Fruit fly (Drosophila melanogaster) whole organism, embryonic: ENCODE measurements around the gene CG9132.

ENCODE experiments used
- CG11093 ChIP-seq: fragments of 200-800 bp; sonication (Bioruptor generic); IDR thresholded peaks from 3 replicates; pipeline ENCODE4 v1.3.6; 2022; ENCODE audit warnings: missing biosample characterization, missing genetic modification characterization
- CG11560 ChIP-seq: fragments of 200-800 bp; sonication (Bioruptor generic); IDR thresholded peaks from 3 replicates; pipeline ENCODE4 v1.3.6; 2022; ENCODE audit warnings: missing biosample characterization, missing genetic modification characterization
- CG11723 ChIP-seq: fragments of 200-800 bp; sonication (Bioruptor generic); optimal IDR thresholded peaks from 2 replicates; lab custom pipeline; 2017; ENCODE audit warnings: missing biosample characterization, mild to moderate bottlenecking, missing genetic modification characterization
- CG13287 ChIP-seq: fragments of 200-800 bp; sonication (Bioruptor generic); IDR thresholded peaks from 2 replicates; pipeline ENCODE4 v1.3.6; 2022; ENCODE audit warnings: missing biosample characterization, missing genetic modification characterization; ENCODE audit not compliant: partially characterized antibody
- CG14860 ChIP-seq: fragments of 200-800 bp; sonication (Bioruptor generic); IDR thresholded peaks from 3 replicates; pipeline ENCODE4 v1.3.6; 2022; ENCODE audit warnings: missing biosample characterization, missing genetic modification characterization; ENCODE audit not compliant: partially characterized antibody
- CG1832 ChIP-seq: fragments of 200-800 bp; sonication (Bioruptor generic); optimal IDR thresholded peaks from 2 replicates; lab custom pipeline; 2017; ENCODE audit warnings: missing biosample characterization, mild to moderate bottlenecking, missing genetic modification characterization, inconsistent platforms
- CG18619 ChIP-seq: fragments of 200-800 bp; sonication (Bioruptor generic); optimal IDR thresholded peaks from 3 replicates; lab custom pipeline; 2017; ENCODE audit warnings: missing biosample characterization, mild to moderate bottlenecking, missing genetic modification characterization
- CG34224 ChIP-seq: fragments of 200-800 bp; sonication (Bioruptor generic); IDR thresholded peaks from 3 replicates; pipeline ENCODE4 v1.3.6; 2022; ENCODE audit warnings: missing biosample characterization, missing genetic modification characterization; ENCODE audit not compliant: partially characterized antibody
- CG34422 ChIP-seq: fragments of 200-800 bp; sonication (Bioruptor generic); IDR thresholded peaks from 3 replicates; pipeline ENCODE4 v1.3.6; 2022; ENCODE audit warnings: missing biosample characterization, missing genetic modification characterization
- CG5180 ChIP-seq: fragments of 200-800 bp; sonication (Bioruptor generic); optimal IDR thresholded peaks from 3 replicates; lab custom pipeline; 2017; ENCODE audit warnings: missing biosample characterization, missing genetic modification characterization, mild to moderate bottlenecking, moderate library complexity, missing genetic modification reagents
- CG6813 ChIP-seq: fragments of 200-800 bp; sonication (Bioruptor generic); optimal IDR thresholded peaks from 2 replicates; lab custom pipeline; 2017; ENCODE audit warnings: missing biosample characterization, missing genetic modification characterization, mild to moderate bottlenecking, moderate library complexity, missing genetic modification reagents
- CG9817 ChIP-seq: fragments of 200-800 bp; sonication (Bioruptor generic); optimal IDR thresholded peaks from 2 replicates; lab custom pipeline; 2018; ENCODE audit warnings: missing biosample characterization, mild to moderate bottlenecking, missing genetic modification characterization, moderate library complexity
- CrebB ChIP-seq: fragments of 200-800 bp; sonication (Bioruptor generic); optimal IDR thresholded peaks from 3 replicates; lab custom pipeline; 2018; ENCODE audit warnings: missing biosample characterization, mild to moderate bottlenecking, missing genetic modification characterization
- Dll ChIP-seq: fragments of 200-800 bp; sonication (Bioruptor generic); IDR thresholded peaks from 4 replicates; pipeline ENCODE4 v1.3.6; 2022; ENCODE audit warnings: missing biosample characterization, missing genetic modification characterization; ENCODE audit not compliant: partially characterized antibody
- Fer2 ChIP-seq: fragments of 200-800 bp; sonication (Bioruptor generic); optimal IDR thresholded peaks from 2 replicates; lab custom pipeline; 2018; ENCODE audit warnings: missing biosample characterization, mild to moderate bottlenecking, missing genetic modification characterization, moderate library complexity
- Fer3 ChIP-seq: fragments of 200-800 bp; sonication (Bioruptor generic); optimal IDR thresholded peaks from 2 replicates; lab custom pipeline; 2018; ENCODE audit warnings: missing biosample characterization, mild to moderate bottlenecking, missing genetic modification characterization, moderate library complexity
- Gsc ChIP-seq: fragments of 200-800 bp; sonication (Bioruptor generic); IDR thresholded peaks from 2 replicates; pipeline ENCODE4 v1.3.6; 2022; ENCODE audit warnings: missing biosample characterization, missing genetic modification characterization
- Hr51 ChIP-seq, 2 experiments: fragments of 200-800 bp; sonication (Bioruptor generic); optimal IDR thresholded peaks; 2 replicates in 1 of 2; 3 replicates in 1 of 2; lab custom pipeline; 2016 to 2018; ENCODE audit warnings: missing biosample characterization in 2 of 2, missing genetic modification characterization in 2 of 2, mild to moderate bottlenecking in 1 of 2, moderate library complexity in 1 of 2
- Lhr ChIP-seq: fragments of 200-800 bp; sonication (Bioruptor generic); optimal IDR thresholded peaks from 3 replicates; lab custom pipeline; 2017; ENCODE audit warnings: mild to moderate bottlenecking, missing biosample characterization, missing genetic modification reagents, missing genetic modification characterization
- MTF-1 ChIP-seq: fragments of 200-800 bp; sonication (Bioruptor generic); optimal IDR thresholded peaks from 2 replicates; lab custom pipeline; 2018; ENCODE audit warnings: missing biosample characterization, mild to moderate bottlenecking, missing genetic modification characterization, borderline replicate concordance
- NK7.1 ChIP-seq: fragments of 200-800 bp; sonication (Bioruptor generic); optimal IDR thresholded peaks from 3 replicates; lab custom pipeline; 2016; ENCODE audit warnings: missing biosample characterization, missing genetic modification characterization
- Nf-YC ChIP-seq: fragments of 200-800 bp; optimal IDR thresholded peaks from 3 replicates; lab custom pipeline; 2019; ENCODE audit warnings: missing biosample characterization, mild to moderate bottlenecking, missing genetic modification characterization, moderate library complexity
- Oli ChIP-seq: fragments of 200-800 bp; sonication (Bioruptor generic); optimal IDR thresholded peaks from 2 replicates; lab custom pipeline; 2018; ENCODE audit warnings: missing biosample characterization, mild to moderate bottlenecking, missing genetic modification characterization, moderate library complexity
- Opbp ChIP-seq: fragments of 200-800 bp; sonication (Bioruptor generic); IDR thresholded peaks from 3 replicates; pipeline ENCODE4 v1.3.6; 2022; ENCODE audit warnings: missing biosample characterization, missing genetic modification characterization; ENCODE audit not compliant: partially characterized antibody
- Rx ChIP-seq: fragments of 200-800 bp; sonication (Bioruptor generic); IDR thresholded peaks from 2 replicates; pipeline ENCODE4 v1.3.6; 2022; ENCODE audit warnings: missing biosample characterization, missing genetic modification characterization
- Taf1 ChIP-seq: fragments of 200-800 bp; sonication (Bioruptor generic); IDR thresholded peaks from 2 replicates; pipeline ENCODE4 v1.3.6; 2022; ENCODE audit warnings: missing biosample characterization, missing genetic modification characterization
- Vsx1 ChIP-seq: fragments of 200-800 bp; sonication (Bioruptor generic); optimal IDR thresholded peaks from 2 replicates; lab custom pipeline; 2017; ENCODE audit warnings: missing biosample characterization, mild to moderate bottlenecking, missing genetic modification characterization, missing genetic modification reagents
- al ChIP-seq: fragments of 200-800 bp; sonication (Bioruptor generic); IDR thresholded peaks from 2 replicates; pipeline ENCODE4 v1.3.6; 2022; ENCODE audit warnings: missing biosample characterization, missing genetic modification characterization
- ara ChIP-seq: fragments of 200-800 bp; sonication (Bioruptor generic); IDR thresholded peaks from 2 replicates; pipeline ENCODE4 v1.3.6; 2022; ENCODE audit warnings: missing biosample characterization, missing genetic modification characterization
- bcd ChIP-seq: fragments of 200-800 bp; sonication (Bioruptor generic); optimal IDR thresholded peaks from 2 replicates; lab custom pipeline; 2017; ENCODE audit warnings: missing biosample characterization, mild to moderate bottlenecking, missing genetic modification characterization
- btn ChIP-seq: fragments of 200-800 bp; sonication (Bioruptor generic); optimal IDR thresholded peaks from 2 replicates; lab custom pipeline; 2016; ENCODE audit warnings: missing biosample characterization, missing genetic modification characterization
- chinmo ChIP-seq: fragments of 200-800 bp; sonication (Bioruptor generic); IDR thresholded peaks from 4 replicates; pipeline ENCODE4 v1.3.6; 2022; ENCODE audit warnings: missing biosample characterization, missing genetic modification characterization; ENCODE audit not compliant: partially characterized antibody
- crc ChIP-seq: fragments of 200-800 bp; sonication (Bioruptor generic); optimal IDR thresholded peaks from 2 replicates; lab custom pipeline; 2016; ENCODE audit warnings: missing biosample characterization, missing genetic modification characterization
- crol ChIP-seq: fragments of 200-800 bp; sonication (Bioruptor generic); IDR thresholded peaks from 2 replicates; pipeline ENCODE4 v1.3.6; 2022; ENCODE audit warnings: missing biosample characterization, missing genetic modification characterization
- ewg ChIP-seq: fragments of 200-800 bp; sonication (Bioruptor generic); optimal IDR thresholded peaks from 3 replicates; lab custom pipeline; 2017; ENCODE audit warnings: mild to moderate bottlenecking, missing biosample characterization, missing genetic modification reagents, missing genetic modification characterization
- fd64A ChIP-seq: fragments of 200-800 bp; sonication (Bioruptor generic); optimal IDR thresholded peaks from 3 replicates; lab custom pipeline; 2018; ENCODE audit warnings: missing biosample characterization, mild to moderate bottlenecking, missing genetic modification characterization
- gcm ChIP-seq: fragments of 200-800 bp; sonication (Bioruptor generic); optimal IDR thresholded peaks from 2 replicates; lab custom pipeline; 2019; ENCODE audit warnings: missing biosample characterization, mild to moderate bottlenecking, missing genetic modification characterization, moderate library complexity
- ham ChIP-seq: fragments of 200-800 bp; sonication (Bioruptor generic); IDR thresholded peaks from 2 replicates; pipeline ENCODE4 v1.3.6; 2022; ENCODE audit warnings: missing biosample characterization, missing genetic modification characterization
- her ChIP-seq: fragments of 200-800 bp; sonication (Bioruptor generic); optimal IDR thresholded peaks from 2 replicates; lab custom pipeline; 2016; ENCODE audit warnings: missing biosample characterization, missing genetic modification characterization
- lbe ChIP-seq: fragments of 200-800 bp; sonication (Bioruptor generic); optimal IDR thresholded peaks from 2 replicates; lab custom pipeline; 2016; ENCODE audit warnings: missing biosample characterization, mild to moderate bottlenecking, missing genetic modification characterization
- nau ChIP-seq: fragments of 200-800 bp; sonication (Bioruptor generic); optimal IDR thresholded peaks from 3 replicates; lab custom pipeline; 2017; ENCODE audit warnings: missing biosample characterization, mild to moderate bottlenecking, missing genetic modification characterization, missing genetic modification reagents
- nerfin-1 ChIP-seq: fragments of 200-800 bp; sonication (Bioruptor generic); optimal IDR thresholded peaks from 3 replicates; lab custom pipeline; 2019; ENCODE audit warnings: missing biosample characterization, mild to moderate bottlenecking, missing genetic modification characterization, moderate library complexity
- odd ChIP-seq: fragments of 200-800 bp; sonication (Bioruptor generic); optimal IDR thresholded peaks from 2 replicates; lab custom pipeline; 2017; ENCODE audit warnings: missing biosample characterization, mild to moderate bottlenecking, missing genetic modification characterization
- pb ChIP-seq: fragments of 200-800 bp; sonication (Bioruptor generic); optimal IDR thresholded peaks from 3 replicates; lab custom pipeline; 2016; ENCODE audit warnings: missing biosample characterization, missing genetic modification characterization
- peb ChIP-seq: fragments of 200-800 bp; sonication (Bioruptor generic); IDR thresholded peaks from 2 replicates; pipeline ENCODE4 v1.3.6; 2022; ENCODE audit warnings: missing biosample characterization, missing genetic modification characterization
- sisA ChIP-seq: fragments of 200-800 bp; sonication (Bioruptor generic); IDR thresholded peaks from 2 replicates; pipeline ENCODE4 v1.3.6; 2022; ENCODE audit warnings: missing biosample characterization, missing genetic modification characterization
- vvl ChIP-seq: fragments of 200-800 bp; sonication (Bioruptor generic); IDR thresholded peaks from 2 replicates; pipeline ENCODE4 v1.3.6; 2022; ENCODE audit warnings: missing biosample characterization, missing genetic modification characterization

The CG9132 gene

dm6 chrX:16772882-16773827 lies 27.4 kb downstream of the CG9132 start (continued):
- TF ChIP-seq pb (GFP tag; lab: Kevin White, UChicago), result peak; percentile 49
- peak; percentile 21 for TF ChIP-seq Fer3
- 0 out of 2 replicates have a peak, but pooled peaks have one; percentile 31 for TF ChIP-seq peb (GFP tag; lab: Robert Waterston, UW)
- TF ChIP-seq CG11560 (tag; lab: Robert Waterston, UW), result no peak
- TF ChIP-seq her (GFP tag; lab: Kevin White, UChicago), result no peak
- TF ChIP-seq btn, result peak; percentile 9
- peak; percentile 43 for TF ChIP-seq MTF-1
- TF ChIP-seq gcm, result peak; percentile 75
- peak; percentile 25 for TF ChIP-seq nau (GFP tag; lab: Kevin White, UChicago)
- peak; percentile 82 for TF ChIP-seq vvl (GFP tag; lab: Robert Waterston, UW)
- TF ChIP-seq CG34422 (GFP tag; lab: Robert Waterston, UW), result peak; percentile 57; the same call in 2 of the 3 replicates
- TF ChIP-seq fd64A, result no peak
- peak; percentile 85 for TF ChIP-seq ara (GFP tag; lab: Robert Waterston, UW)
- TF ChIP-seq CG14860 (GFP tag; lab: Robert Waterston, UW), result no peak
- TF ChIP-seq Taf1, result no peak
- no peak for TF ChIP-seq ham (GFP tag; lab: Robert Waterston, UW)
- no peak for TF ChIP-seq CG5180
- TF ChIP-seq crc (GFP tag; lab: Kevin White, UChicago), result no peak
- peak; percentile 67; the same call in 2 of the 4 replicates for TF ChIP-seq chinmo
- TF ChIP-seq CG9817, result no peak
- TF ChIP-seq CG6813, result peak; percentile 27
- TF ChIP-seq lbe (GFP tag; lab: Kevin White, UChicago), result no peak
- no peak for TF ChIP-seq Lhr (GFP tag; lab: Kevin White, UChicago)
- TF ChIP-seq CG1832 (GFP tag; lab: Kevin White, UChicago), result no peak
- TF ChIP-seq CG34224, result no peak
- peak; percentile 7 for TF ChIP-seq NK7.1 (GFP tag; lab: Kevin White, UChicago)
- peak; percentile 1 for TF ChIP-seq ewg (GFP tag; lab: Kevin White, UChicago)
- peak; percentile 77 for TF ChIP-seq CG11093 (GFP tag; lab: Robert Waterston, UW)
- peak; percentile 25 for TF ChIP-seq Oli (tag; lab: Kevin White, UChicago)
- peak; percentile 30 for TF ChIP-seq nerfin-1 (tag; lab: Kevin White, UChicago)
- peak; percentile 77 for TF ChIP-seq sisA (GFP tag; lab: Robert Waterston, UW)
- peak; percentile 70 for TF ChIP-seq Rx
- TF ChIP-seq Hr51 (GFP tag; optimal IDR thresholded peaks at IDR 0.05; lab: Kevin White, UChicago), result peak in 1 of 2 experiments; percentile 24
- no peak for TF ChIP-seq al (GFP tag; lab: Robert Waterston, UW)
- TF ChIP-seq Gsc (GFP tag; lab: Robert Waterston, UW), result no peak
- no peak for TF ChIP-seq Fer2 (tag; lab: Kevin White, UChicago)
- no peak for TF ChIP-seq Nf-YC (tag; lab: Kevin White, UChicago)
- no peak for TF ChIP-seq CrebB (tag; lab: Kevin White, UChicago)
- peak; percentile 36 for TF ChIP-seq bcd (GFP tag; lab: Kevin White, UChicago)
- no peak for TF ChIP-seq CG13287 (GFP tag; lab: Robert Waterston, UW)
- no peak for TF ChIP-seq odd (GFP tag; lab: Kevin White, UChicago)
- TF ChIP-seq Dll (GFP tag; lab: Robert Waterston, UW), result no peak
- TF ChIP-seq Vsx1, result no peak
- no peak for TF ChIP-seq CG11723 (GFP tag; lab: Kevin White, UChicago)
- TF ChIP-seq Opbp (GFP tag; lab: Robert Waterston, UW), result no peak
- TF ChIP-seq CG18619 (GFP tag; lab: Kevin White, UChicago), result no peak
- peak; percentile 27; the same call in 1 of the 2 replicates for TF ChIP-seq crol
